Fruit fly (Drosophila melanogaster): ENCODE results near the gene Or85d.

DNA sequence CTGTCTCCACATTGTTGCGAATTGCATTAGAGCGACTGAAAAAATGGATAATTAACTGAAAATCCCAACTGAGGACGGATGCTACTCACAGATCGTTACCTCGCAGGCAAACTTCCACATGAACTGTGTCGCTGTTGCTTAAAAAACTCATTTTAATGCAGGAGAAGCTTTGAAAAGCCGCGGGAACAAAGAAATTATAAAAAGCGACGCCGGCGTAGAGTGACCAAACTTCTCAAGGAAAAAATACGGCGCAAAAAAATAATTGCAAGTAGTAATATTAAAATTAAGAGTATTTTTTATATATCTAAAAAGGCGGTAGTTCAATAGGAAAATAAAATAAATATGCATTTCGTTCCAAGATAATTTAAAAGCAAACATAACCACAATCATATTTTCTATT lies 9.1 kb downstream of the Or85d start, which contains the start of gene pch2:
- TF ChIP-seq CG7045 (GFP tag; optimal IDR thresholded peaks at IDR 0.05) (no peak), toe (GFP tag; optimal IDR thresholded peaks at IDR 0.05) (no peak), kay (GFP tag; ENCODE audit: borderline replicate concordance) (no peak), Hr96 (GFP tag; optimal IDR thresholded peaks at IDR 0.05) (no peak)

Measured in whole organism, adult.